Worm (Caenorhabditis elegans) whole organism, mixed stage, embryonic: ENCODE results near the gene ZC155.4.

Experiments used
- M03D4.4 ChIP-seq: sonication (generic microtip); optimal IDR thresholded peaks from 2 replicates; lab custom pipeline; 2017; ENCODE audit warnings: mild to moderate bottlenecking, missing genetic modification characterization, missing compliant biosample characterization
- bed-3 ChIP-seq: fragments of 200-800 bp; sonication (Bioruptor generic); optimal IDR thresholded peaks from 3 replicates; lab custom pipeline; 2018; ENCODE audit warnings: mild to moderate bottlenecking, missing genetic modification characterization, moderate library complexity, missing compliant biosample characterization
- ceh-39 ChIP-seq: fragments of 150-350 bp; optimal IDR thresholded peaks from 2 replicates; lab custom pipeline; 2014; ENCODE audit warnings: missing biosample characterization, missing genetic modification characterization
- ceh-43 ChIP-seq: fragments of 200-800 bp; sonication (Bioruptor generic); optimal IDR thresholded peaks from 2 replicates; lab custom pipeline; 2018; ENCODE audit warnings: mild to moderate bottlenecking, missing genetic modification characterization, moderate library complexity, missing compliant biosample characterization
- ceh-83 ChIP-seq: fragments of 200-800 bp; sonication (Bioruptor generic); optimal IDR thresholded peaks from 2 replicates; lab custom pipeline; 2018; ENCODE audit warnings: mild to moderate bottlenecking, missing genetic modification characterization, missing compliant biosample characterization
- ces-1 ChIP-seq: fragments of 150-350 bp; optimal IDR thresholded peaks from 2 replicates; lab custom pipeline; 2014; ENCODE audit warnings: missing biosample characterization, missing genetic modification reagents, missing genetic modification characterization
- cnd-1 ChIP-seq: fragments of 200-800 bp; sonication (Bioruptor generic); optimal IDR thresholded peaks from 2 replicates; lab custom pipeline; 2018; ENCODE audit warnings: mild to moderate bottlenecking, missing genetic modification characterization, missing compliant biosample characterization
- drap-1 ChIP-seq: fragments of 200-800 bp; sonication (Bioruptor generic); optimal IDR thresholded peaks from 3 replicates; lab custom pipeline; 2018; ENCODE audit warnings: mild to moderate bottlenecking, missing genetic modification characterization, missing compliant biosample characterization
- elt-1 ChIP-seq: sonication (generic microtip); optimal IDR thresholded peaks from 2 replicates; lab custom pipeline; 2017; ENCODE audit warnings: missing genetic modification characterization, mild to moderate bottlenecking, missing compliant biosample characterization, antibody characterized with exemption, moderate library complexity, borderline replicate concordance; ENCODE audit not compliant: insufficient read depth
- elt-3 ChIP-seq: fragments of 150-350 bp; optimal IDR thresholded peaks from 2 replicates; lab custom pipeline; 2014; ENCODE audit warnings: missing biosample characterization, missing genetic modification characterization
- flh-1 ChIP-seq: fragments of 200-800 bp; sonication (Bioruptor generic); optimal IDR thresholded peaks from 2 replicates; lab custom pipeline; 2018; ENCODE audit warnings: mild to moderate bottlenecking, missing genetic modification characterization, moderate library complexity, missing compliant biosample characterization
- ham-2 ChIP-seq: fragments of 200-800 bp; sonication (Bioruptor generic); optimal IDR thresholded peaks from 2 replicates; lab custom pipeline; 2018; ENCODE audit warnings: mild to moderate bottlenecking, missing genetic modification characterization, missing compliant biosample characterization
- hlh-1 ChIP-seq: fragments of 150-350 bp; optimal IDR thresholded peaks from 2 replicates; lab custom pipeline; 2014; ENCODE audit warnings: missing biosample characterization, missing genetic modification reagents, missing genetic modification characterization
- lin-13 ChIP-seq: fragments of 150-350 bp; optimal IDR thresholded peaks from 2 replicates; lab custom pipeline; 2014; ENCODE audit warnings: missing biosample characterization, missing genetic modification characterization
- lin-32 ChIP-seq: fragments of 200-800 bp; sonication (Bioruptor generic); optimal IDR thresholded peaks from 2 replicates; lab custom pipeline; 2018; ENCODE audit warnings: mild to moderate bottlenecking, missing genetic modification characterization, missing compliant biosample characterization
- lsy-2 ChIP-seq: fragments of 150-350 bp; optimal IDR thresholded peaks from 2 replicates; lab custom pipeline; 2014; ENCODE audit warnings: missing biosample characterization, missing genetic modification characterization
- mep-1 ChIP-seq: fragments of 150-350 bp; optimal IDR thresholded peaks from 2 replicates; lab custom pipeline; 2017; ENCODE audit warnings: missing biosample characterization, missing genetic modification reagents, missing genetic modification characterization, inconsistent platforms
- mls-2 ChIP-seq: sonication (generic microtip); optimal IDR thresholded peaks from 2 replicates; lab custom pipeline; 2016; ENCODE audit warnings: mild to moderate bottlenecking, missing genetic modification characterization, moderate library complexity, missing compliant biosample characterization
- nhr-12 ChIP-seq: fragments of 150-350 bp; optimal IDR thresholded peaks from 2 replicates; lab custom pipeline; 2014; ENCODE audit warnings: missing biosample characterization, missing genetic modification characterization
- nhr-2 ChIP-seq: fragments of 150-350 bp; optimal IDR thresholded peaks from 2 replicates; lab custom pipeline; 2014; ENCODE audit warnings: missing biosample characterization, missing genetic modification characterization
- nhr-237 ChIP-seq: fragments of 150-350 bp; optimal IDR thresholded peaks from 2 replicates; lab custom pipeline; 2014; ENCODE audit warnings: missing biosample characterization, missing genetic modification characterization
- nhr-28 ChIP-seq: fragments of 150-350 bp; optimal IDR thresholded peaks from 2 replicates; lab custom pipeline; 2014; ENCODE audit warnings: missing biosample characterization, missing genetic modification characterization
- nhr-76 ChIP-seq: sonication (generic microtip); optimal IDR thresholded peaks from 2 replicates; lab custom pipeline; 2017; ENCODE audit warnings: missing biosample characterization, missing genetic modification characterization
- pha-4 ChIP-seq: fragments of 150-350 bp; optimal IDR thresholded peaks from 2 replicates; lab custom pipeline; 2018; ENCODE audit warnings: missing biosample characterization, missing genetic modification reagents, missing genetic modification characterization
- sem-2 ChIP-seq: fragments of 200-800 bp; sonication (Bioruptor generic); optimal IDR thresholded peaks from 2 replicates; lab custom pipeline; 2018; ENCODE audit warnings: mild to moderate bottlenecking, missing genetic modification characterization, missing compliant biosample characterization
- sptf-1 ChIP-seq: sonication (generic microtip); optimal IDR thresholded peaks from 2 replicates; lab custom pipeline; 2017; ENCODE audit warnings: mild to moderate bottlenecking, missing genetic modification characterization, moderate library complexity, missing compliant biosample characterization
- unc-120 ChIP-seq: sonication (generic microtip); optimal IDR thresholded peaks from 2 replicates; lab custom pipeline; 2017; ENCODE audit warnings: missing genetic modification characterization, missing compliant biosample characterization; ENCODE audit not compliant: poor library complexity, severe bottlenecking
- unc-39 ChIP-seq: fragments of 150-350 bp; optimal IDR thresholded peaks from 2 replicates; lab custom pipeline; 2014; ENCODE audit warnings: missing biosample characterization, missing genetic modification characterization
- ztf-11 ChIP-seq: fragments of 150-350 bp; optimal IDR thresholded peaks from 2 replicates; lab custom pipeline; 2014; ENCODE audit warnings: missing biosample characterization, missing genetic modification characterization

ZC155.4 gene

DNA sequence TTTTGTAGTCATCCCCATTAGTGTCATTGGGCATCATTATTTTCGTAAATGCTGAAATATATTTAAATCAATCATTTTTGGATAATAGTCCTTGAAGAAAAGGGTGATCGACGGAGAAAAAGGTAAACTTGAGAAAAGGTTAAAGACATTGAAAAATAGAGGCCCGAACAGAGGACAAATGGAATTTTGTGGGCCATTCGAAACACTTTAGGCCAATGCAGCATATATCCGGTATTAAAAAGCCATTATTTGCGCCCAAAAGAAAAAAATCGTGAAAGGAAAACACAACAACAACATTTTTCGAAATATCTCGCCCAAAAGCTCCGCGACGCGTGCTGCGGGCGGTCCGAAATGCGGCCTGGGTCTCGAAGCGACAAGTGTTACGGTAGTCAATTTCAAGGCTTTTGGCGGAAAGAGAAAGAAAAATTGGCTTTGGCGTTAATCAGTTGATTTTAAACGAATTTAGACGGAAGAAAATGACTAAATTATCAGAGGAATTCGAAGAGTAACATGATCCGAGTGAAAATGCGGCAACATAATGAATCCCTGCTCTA is 8.3 kb downstream of the ZC155.4 start, which contains the start of gene morc-1:
Gene morc-1, minus strand, starts transcription at position 51 of the 554 bp plus-strand sequence.
- TF ChIP-seq ceh-39 (tag; lab: Kevin White, UChicago) = no peak
- no peak for TF ChIP-seq lin-13 (tag; lab: Kevin White, UChicago)
- no peak for TF ChIP-seq unc-120 (tag; lab: Kevin White, UChicago)
- TF ChIP-seq nhr-76 (tag; lab: Kevin White, UChicago) = no peak
- no peak for TF ChIP-seq ztf-11 (tag; lab: Kevin White, UChicago)
- TF ChIP-seq elt-1 = no peak
- TF ChIP-seq ces-1 = no peak
- no peak for TF ChIP-seq bed-3 (GFP tag; lab: Kevin White, UChicago)

DNA sequence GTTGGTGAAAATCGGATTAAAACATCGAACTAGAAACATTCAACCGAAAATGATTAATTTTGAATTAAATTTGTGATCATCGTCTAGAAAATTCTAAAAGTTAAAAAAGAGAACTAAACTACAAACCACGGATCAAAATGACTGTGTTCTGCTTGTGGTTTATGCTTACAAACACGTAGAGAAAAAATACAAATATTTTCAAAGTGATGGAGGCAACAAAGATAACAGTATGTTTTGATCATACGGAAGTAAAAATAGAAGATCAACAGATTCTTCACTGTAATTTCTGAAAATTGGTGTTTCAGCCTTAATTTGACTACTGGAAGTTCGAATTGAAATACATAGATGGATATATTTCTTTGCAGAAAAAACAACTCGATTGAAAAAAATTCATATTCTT is 12.0 kb downstream of the ZC155.4 start:
- no peak for TF ChIP-seq lsy-2 (tag; lab: Kevin White, UChicago)
- no peak for TF ChIP-seq mls-2 (tag; lab: Kevin White, UChicago)
- no peak for TF ChIP-seq sem-2 (GFP tag; lab: Kevin White, UChicago)
- no peak for TF ChIP-seq unc-120 (tag; lab: Kevin White, UChicago)
- TF ChIP-seq ces-1 = no peak
- no peak for TF ChIP-seq lin-32 (GFP tag; lab: Kevin White, UChicago)
- no peak for TF ChIP-seq elt-1
- no peak for TF ChIP-seq ceh-83 (GFP tag; lab: Kevin White, UChicago)
- TF ChIP-seq cnd-1 (tag; lab: Kevin White, UChicago) = no peak
- no peak for TF ChIP-seq elt-3 (tag; lab: Kevin White, UChicago)
- no peak for TF ChIP-seq mep-1 (tag; lab: Kevin White, UChicago)
- no peak for TF ChIP-seq ceh-43 (GFP tag; lab: Kevin White, UChicago)
- TF ChIP-seq ztf-11 (tag; lab: Kevin White, UChicago) = no peak
- no peak for TF ChIP-seq lin-13 (tag; lab: Kevin White, UChicago)
- TF ChIP-seq M03D4.4 (tag; lab: Kevin White, UChicago) = no peak

DNA sequence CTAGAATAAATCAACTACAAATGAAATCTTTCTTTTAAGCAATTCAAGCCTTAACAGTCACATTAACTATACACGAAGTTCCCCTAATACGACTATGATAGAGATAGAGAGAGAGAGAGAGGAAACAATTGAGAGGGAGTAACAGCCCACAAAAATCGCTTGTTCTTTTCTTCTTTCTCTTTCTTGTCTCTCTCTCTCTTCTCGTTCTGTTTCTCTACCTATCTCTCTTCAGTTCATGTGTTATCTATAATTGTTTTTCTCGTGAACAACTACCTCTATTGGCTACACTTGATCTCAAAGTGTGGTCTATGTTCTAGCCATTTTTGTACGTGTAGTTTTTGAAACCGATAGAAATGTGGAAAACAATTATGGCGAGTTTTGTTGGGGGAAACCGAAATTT is 12.6 kb downstream of the ZC155.4 start:
- TF ChIP-seq unc-120 (tag; lab: Kevin White, UChicago) (peak; percentile 66), unc-39 (no peak), ham-2 (peak; percentile 25), nhr-237 (tag; lab: Kevin White, UChicago) (peak; percentile 1), nhr-28 (tag; lab: Kevin White, UChicago) (peak; percentile 18)

DNA sequence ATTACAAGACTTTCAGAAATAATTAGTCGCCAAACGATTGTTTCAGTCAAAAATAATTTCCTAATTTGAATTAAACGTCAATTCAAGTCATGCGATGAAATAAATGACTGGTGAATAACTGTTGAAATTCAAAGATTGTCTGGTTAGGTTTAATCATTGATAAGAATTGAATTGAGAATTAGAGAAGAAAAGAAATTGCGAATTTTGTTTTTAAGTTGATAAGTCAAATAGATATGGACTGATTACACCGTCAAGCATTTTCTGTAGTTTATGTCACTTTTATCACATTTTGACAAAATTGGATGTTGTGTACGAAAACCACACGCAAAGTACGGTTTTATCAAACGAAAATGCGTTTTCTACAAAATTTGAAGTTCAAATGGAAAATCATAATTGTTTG is 14.0 kb downstream of the ZC155.4 start:
- no peak for TF ChIP-seq pha-4
- TF ChIP-seq ces-1 = no peak
- no peak for TF ChIP-seq ham-2

DNA sequence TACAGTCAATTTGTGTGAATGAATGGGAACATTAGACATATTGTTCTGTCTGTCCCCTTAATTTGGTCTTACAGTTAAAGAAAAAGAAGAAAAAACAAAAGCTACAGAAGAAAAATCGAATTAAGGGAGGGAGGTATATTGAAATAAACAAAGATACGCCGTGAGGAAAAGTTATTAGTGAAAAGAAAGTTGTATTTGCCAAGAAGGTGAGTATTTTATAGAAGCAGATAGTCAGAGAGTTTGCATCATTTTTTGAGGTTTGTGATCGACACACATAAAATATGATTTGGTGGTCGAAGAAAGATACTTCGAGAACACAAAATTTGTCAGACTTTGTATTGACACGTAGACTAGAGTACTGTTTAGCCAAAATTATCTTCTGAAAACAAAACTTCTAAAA is 14.9 kb downstream of the ZC155.4 start:
- TF ChIP-seq flh-1 (GFP tag; lab: Kevin White, UChicago) (no peak), lin-13 (tag; lab: Kevin White, UChicago) (no peak), nhr-12 (no peak), drap-1 (GFP tag; lab: Kevin White, UChicago) (no peak), ceh-43 (GFP tag; lab: Kevin White, UChicago) (no peak), hlh-1 (tag; lab: Kevin White, UChicago) (no peak)

DNA sequence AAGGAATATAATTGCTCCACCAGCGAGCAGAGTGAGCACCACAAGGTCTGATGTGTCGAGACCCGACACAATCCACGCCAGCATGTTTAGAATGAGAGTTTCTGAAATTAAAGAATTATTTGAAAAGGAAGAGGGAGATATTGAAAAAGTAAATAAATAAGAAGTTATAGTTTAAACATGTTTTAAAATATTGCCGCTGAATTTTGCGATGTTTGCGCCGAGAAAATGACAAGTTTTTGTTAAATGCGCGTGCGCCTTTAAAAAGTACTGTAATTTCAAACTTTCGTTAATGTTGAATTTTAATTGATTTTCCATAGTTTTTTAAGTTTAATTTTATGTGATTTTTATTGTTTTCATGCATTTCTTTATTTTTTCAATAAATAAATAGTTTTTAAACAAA is 15.7 kb downstream of the ZC155.4 start, which contains the start of gene emb-8:
Gene emb-8, minus strand, starts transcription at position 101 of the 400 bp plus-strand sequence.
- TF ChIP-seq unc-39 (no peak), nhr-76 (tag; lab: Kevin White, UChicago) (no peak), flh-1 (GFP tag; lab: Kevin White, UChicago) (no peak), nhr-2 (tag; lab: Kevin White, UChicago) (no peak), elt-3 (tag; lab: Kevin White, UChicago) (no peak), ham-2 (no peak), nhr-28 (tag; lab: Kevin White, UChicago) (no peak), ceh-83 (GFP tag; lab: Kevin White, UChicago) (no peak), lin-13 (tag; lab: Kevin White, UChicago) (no peak), mls-2 (tag; lab: Kevin White, UChicago) (no peak), hlh-1 (tag; lab: Kevin White, UChicago) (no peak), sptf-1 (no peak), M03D4.4 (tag; lab: Kevin White, UChicago) (no peak), lsy-2 (tag; lab: Kevin White, UChicago) (no peak), lin-32 (GFP tag; lab: Kevin White, UChicago) (no peak)
